Worm (Caenorhabditis elegans): ENCODE results near the gene tbb-6.
A peak's percentile ranks its signal among the peaks of the same experiment; 100 is the strongest.

ce11 chrV:12296122-12296521 is 34.8 kb downstream of the tbb-6 start:
- TF ChIP-seq ztf-11 (tag; optimal IDR thresholded peaks at IDR 0.05) (no peak), nhr-25 (tag; optimal IDR thresholded peaks at IDR 0.05) (no peak), nhr-77 (tag; optimal IDR thresholded peaks at IDR 0.05) (no peak), ceh-16 (tag; optimal IDR thresholded peaks at IDR 0.05) (no peak), snpc-4 (tag; optimal IDR thresholded peaks at IDR 0.05) (no peak), ceh-82 (tag; optimal IDR thresholded peaks at IDR 0.05) (no peak), nhr-237 (tag; optimal IDR thresholded peaks at IDR 0.05) (no peak), unc-62 (GFP tag; optimal IDR thresholded peaks at IDR 0.05) (no peak), lin-39 (tag; optimal IDR thresholded peaks at IDR 0.05) (no peak), zag-1 (tag; optimal IDR thresholded peaks at IDR 0.05) (no peak), F13H6.1 (tag; optimal IDR thresholded peaks at IDR 0.05) (no peak), fos-1 (tag; optimal IDR thresholded peaks at IDR 0.05) (peak; percentile 3)
